Worm (Caenorhabditis elegans) whole organism, L2 larva: ENCODE measurements around the gene ptr-1.

Experiments
- ama-1 ChIP-seq: fragments of 150-350 bp; optimal IDR thresholded peaks from 2 replicates; lab custom pipeline; 2018; ENCODE audit warnings: inconsistent platforms
- elt-3 ChIP-seq: sonication (generic microtip); optimal IDR thresholded peaks from 2 replicates; lab custom pipeline; 2017; ENCODE audit warnings: missing biosample characterization, missing genetic modification characterization
- fos-1 ChIP-seq: fragments of 150-350 bp; optimal IDR thresholded peaks from 2 replicates; lab custom pipeline; 2014; ENCODE audit warnings: missing biosample characterization, missing genetic modification characterization
- lin-39 ChIP-seq: fragments of 150-350 bp; optimal IDR thresholded peaks from 2 replicates; lab custom pipeline; 2014; ENCODE audit warnings: missing biosample characterization, missing genetic modification reagents, missing genetic modification characterization
- lsy-2 ChIP-seq, 2 experiments: fragments of 150-350 bp in 1 of 2; sonication (generic microtip) in 1 of 2; optimal IDR thresholded peaks; 2 replicates each; lab custom pipeline; 2014 to 2017; ENCODE audit warnings: missing biosample characterization in 2 of 2, missing genetic modification characterization in 2 of 2
- nhr-11 ChIP-seq: fragments of 150-350 bp; optimal IDR thresholded peaks from 2 replicates; lab custom pipeline; 2014; ENCODE audit warnings: missing biosample characterization, missing genetic modification characterization
- nhr-12 ChIP-seq: fragments of 150-350 bp; optimal IDR thresholded peaks from 2 replicates; lab custom pipeline; 2014; ENCODE audit warnings: missing biosample characterization, missing genetic modification characterization
- unc-39 ChIP-seq: fragments of 150-350 bp; optimal IDR thresholded peaks from 2 replicates; lab custom pipeline; 2014; ENCODE audit warnings: missing biosample characterization, missing genetic modification characterization
- unc-55 ChIP-seq: fragments of 150-350 bp; sonication (generic microtip); optimal IDR thresholded peaks from 3 replicates; lab custom pipeline; 2014; ENCODE audit warnings: missing biosample characterization, missing genetic modification reagents, missing genetic modification characterization
- unc-62 ChIP-seq: fragments of 150-350 bp; optimal IDR thresholded peaks from 2 replicates; lab custom pipeline; 2014; ENCODE audit warnings: missing biosample characterization, missing genetic modification reagents, missing genetic modification characterization
- zag-1 ChIP-seq: fragments of 150-350 bp; optimal IDR thresholded peaks from 2 replicates; lab custom pipeline; 2014; ENCODE audit warnings: missing biosample characterization, missing genetic modification characterization
- ztf-1 ChIP-seq: fragments of 200-800 bp; sonication (Bioruptor generic); conservative IDR thresholded peaks from 2 replicates; pipeline ENCODE4 v1.3.6; 2022; ENCODE audit warnings: missing genetic modification characterization, missing compliant biosample characterization
- ztf-11 ChIP-seq: sonication (generic microtip); optimal IDR thresholded peaks from 2 replicates; lab custom pipeline; 2017; ENCODE audit warnings: missing biosample characterization, missing genetic modification characterization

- TF ChIP-seq unc-39 (tag; lab: Kevin White, UChicago) (no peak), unc-62 (GFP tag; lab: Kevin White, UChicago) (no peak), lsy-2 (tag; optimal IDR thresholded peaks at IDR 0.05; lab: Kevin White, UChicago) (no peak), unc-55 (GFP tag; lab: Kevin White, UChicago) (no peak), lin-39 (tag; lab: Kevin White, UChicago) (no peak), fos-1 (no peak), nhr-12 (tag; lab: Kevin White, UChicago) (no peak), elt-3 (tag; lab: Kevin White, UChicago) (no peak), zag-1 (no peak), nhr-11 (tag; lab: Kevin White, UChicago) (no peak), ztf-11 (tag; lab: Kevin White, UChicago) (no peak), ztf-1 (GFP tag; lab: Robert Waterston, UW) (no peak), ama-1 (lab: Kevin White, UChicago) (no peak)
Measured at ce11 chrV:9224377-9224776, 42.9 kb upstream of the ptr-1 start.
